Worm (Caenorhabditis elegans): ENCODE data around the gene C16C8.14.

C16C8.14 gene

ce11 chrII:3439244-3439698 is 10.3 kb upstream of the C16C8.14 start (continued):
- peak; percentile 97 for TF ChIP-seq elt-2 (tag; optimal IDR thresholded peaks at IDR 0.05)
- peak; percentile 8 for TF ChIP-seq tbx-2 (tag; optimal IDR thresholded peaks at IDR 0.05)
- no peak for TF ChIP-seq ceh-18 (tag; optimal IDR thresholded peaks at IDR 0.05)
- peak; percentile 20 for TF ChIP-seq hlh-15 (tag; optimal IDR thresholded peaks at IDR 0.05)
- TF ChIP-seq ceh-34 (tag; optimal IDR thresholded peaks at IDR 0.05) = no peak
- no peak for TF ChIP-seq hlh-30 (tag; optimal IDR thresholded peaks at IDR 0.05; ENCODE audit: insufficient read depth)
- peak; percentile 59 for TF ChIP-seq gmeb-2 (tag; optimal IDR thresholded peaks at IDR 0.05)
- peak; percentile 15 for TF ChIP-seq lin-11 (tag; optimal IDR thresholded peaks at IDR 0.05)
- no peak for TF ChIP-seq K02D7.2 (tag; optimal IDR thresholded peaks at IDR 0.05)
- TF ChIP-seq unc-86 (tag; optimal IDR thresholded peaks at IDR 0.05) = no peak
- no peak for TF ChIP-seq fkh-10 (GFP tag; optimal IDR thresholded peaks at IDR 0.05)
- peak; percentile 24 for TF ChIP-seq fax-1 (tag; optimal IDR thresholded peaks at IDR 0.05)
- peak; percentile 48 for TF ChIP-seq hlh-13 (GFP tag; optimal IDR thresholded peaks at IDR 0.05)
- TF ChIP-seq ceh-30 (tag; optimal IDR thresholded peaks at IDR 0.05) = no peak
- TF ChIP-seq ceh-9 (tag; optimal IDR thresholded peaks at IDR 0.05) = peak; percentile 7
- TF ChIP-seq ceh-2 (tag; optimal IDR thresholded peaks at IDR 0.05) = peak; percentile 40
- TF ChIP-seq pha-2 (tag; optimal IDR thresholded peaks at IDR 0.05) = peak; percentile 56

- peak; percentile 39 for TF ChIP-seq elt-2 (tag; optimal IDR thresholded peaks at IDR 0.05)
- no peak for TF ChIP-seq K02D7.2 (tag; optimal IDR thresholded peaks at IDR 0.05)
These were observed 9.6 kb upstream of the C16C8.14 start for ce11 chrII:3439842-3440640.

ce11 chrII:3440641-3440926 is 9.0 kb upstream of the C16C8.14 start, which contains the start of gene C16C8.17:
Gene C16C8.17 (plus strand): TSS chrII:3440827.
- TF ChIP-seq unc-55 (GFP tag; optimal IDR thresholded peaks at IDR 0.05) = no peak
- no peak for TF ChIP-seq unc-42 (tag; optimal IDR thresholded peaks at IDR 0.05)
- no peak for TF ChIP-seq Y22D7AL.16 (tag; optimal IDR thresholded peaks at IDR 0.05)
- TF ChIP-seq sox-4 (tag; optimal IDR thresholded peaks at IDR 0.05) = no peak
- TF ChIP-seq pros-1 (tag; optimal IDR thresholded peaks at IDR 0.05) = no peak
- no peak for TF ChIP-seq ceh-19 (GFP tag; optimal IDR thresholded peaks at IDR 0.05)
- TF ChIP-seq dve-1 (tag; optimal IDR thresholded peaks at IDR 0.05) = no peak
- TF ChIP-seq ceh-14 (tag; optimal IDR thresholded peaks at IDR 0.05) = no peak

- TF ChIP-seq pros-1 (tag; optimal IDR thresholded peaks at IDR 0.05) (no peak), nfya-1 (tag; optimal IDR thresholded peaks at IDR 0.05) (no peak), dve-1 (tag; optimal IDR thresholded peaks at IDR 0.05) (no peak), hlh-6 (tag; optimal IDR thresholded peaks at IDR 0.05) (no peak), T23F11.4 (GFP tag; optimal IDR thresholded peaks at IDR 0.05) (no peak), ceh-18 (tag; optimal IDR thresholded peaks at IDR 0.05) (no peak)
These were observed 8.2 kb upstream of the C16C8.14 start, which contains the start of gene C16C8.27 for ce11 chrII:3441377-3441776. Gene C16C8.27 (plus strand): TSS chrII:3441677.

- TF ChIP-seq C38D4.7 (GFP tag; optimal IDR thresholded peaks at IDR 0.05) (no peak), pag-3 (tag; optimal IDR thresholded peaks at IDR 0.05; ENCODE audit: borderline replicate concordance) (no peak), ztf-16 (tag; optimal IDR thresholded peaks at IDR 0.05) (no peak), ceh-9 (tag; optimal IDR thresholded peaks at IDR 0.05) (no peak), ets-4 (tag; optimal IDR thresholded peaks at IDR 0.05) (no peak), ceh-31 (tag; optimal IDR thresholded peaks at IDR 0.05) (no peak), nhr-11 (tag; optimal IDR thresholded peaks at IDR 0.05) (no peak)
These were observed 6.5 kb upstream of the C16C8.14 start, which contains the start of gene C16C8.22 for ce11 chrII:3443154-3443553. Gene C16C8.22 (minus strand): TSS chrII:3443254.
